Fruit fly (Drosophila melanogaster) whole organism, wandering third instar larva: Measurements from ENCODE around the gene Claspin.
A peak's percentile ranks its signal among the peaks of the same experiment; 100 is the strongest.

ENCODE experiments used
- Hr78 ChIP-seq: fragments of >200 bp; optimal IDR thresholded peaks from 2 replicates; lab custom pipeline; 2017; ENCODE audit warnings: missing biosample characterization, missing genetic modification characterization
- Myc ChIP-seq: fragments of >200 bp; optimal IDR thresholded peaks from 2 replicates; lab custom pipeline; 2017
- OdsH ChIP-seq: fragments of 200-800 bp; sonication (Bioruptor generic); optimal IDR thresholded peaks from 2 replicates; lab custom pipeline; 2016; ENCODE audit warnings: missing biosample characterization, mild to moderate bottlenecking, missing genetic modification characterization
- rgr ChIP-seq: fragments of 200-800 bp; sonication (Bioruptor generic); optimal IDR thresholded peaks from 3 replicates; lab custom pipeline; 2016; ENCODE audit warnings: missing biosample characterization, mild to moderate bottlenecking, missing genetic modification characterization
- usp ChIP-seq: fragments of >200 bp; optimal IDR thresholded peaks from 2 replicates; lab custom pipeline; 2017; ENCODE audit warnings: missing biosample characterization, missing genetic modification characterization

dm6 chr3L:4304244-4304959, 8.9 kb upstream of the Claspin start:
- peak; percentile 63 for TF ChIP-seq rgr (GFP tag; lab: Kevin White, UChicago)
- TF ChIP-seq Hr78, result no peak
- peak; percentile 60 for TF ChIP-seq OdsH (GFP tag; lab: Kevin White, UChicago)
- TF ChIP-seq usp, result no peak
- no peak for TF ChIP-seq Myc (lab: Kevin White, UChicago)
